Worm (Caenorhabditis elegans) whole organism, L1 larva: ENCODE results near the gene F43C11.12.

Source experiments
- ama-1 ChIP-seq: fragments of 150-350 bp; optimal IDR thresholded peaks from 2 replicates; lab custom pipeline; 2014
- hlh-17 ChIP-seq: fragments of 200-800 bp; sonication (Bioruptor generic); optimal IDR thresholded peaks from 2 replicates; lab custom pipeline; 2018; ENCODE audit warnings: missing genetic modification characterization, mild to moderate bottlenecking, missing compliant biosample characterization, moderate library complexity, borderline replicate concordance
- lin-35 ChIP-seq, 2 experiments: fragments of 150-350 bp; optimal IDR thresholded peaks; 2 replicates each; lab custom pipeline; 2014; ENCODE audit warnings: missing biosample characterization in 2 of 2, missing genetic modification characterization in 2 of 2, missing genetic modification reagents in 2 of 2
- unc-62 ChIP-seq: fragments of 150-350 bp; optimal IDR thresholded peaks from 2 replicates; lab custom pipeline; 2014; ENCODE audit warnings: missing biosample characterization, missing genetic modification reagents, missing genetic modification characterization

DNA sequence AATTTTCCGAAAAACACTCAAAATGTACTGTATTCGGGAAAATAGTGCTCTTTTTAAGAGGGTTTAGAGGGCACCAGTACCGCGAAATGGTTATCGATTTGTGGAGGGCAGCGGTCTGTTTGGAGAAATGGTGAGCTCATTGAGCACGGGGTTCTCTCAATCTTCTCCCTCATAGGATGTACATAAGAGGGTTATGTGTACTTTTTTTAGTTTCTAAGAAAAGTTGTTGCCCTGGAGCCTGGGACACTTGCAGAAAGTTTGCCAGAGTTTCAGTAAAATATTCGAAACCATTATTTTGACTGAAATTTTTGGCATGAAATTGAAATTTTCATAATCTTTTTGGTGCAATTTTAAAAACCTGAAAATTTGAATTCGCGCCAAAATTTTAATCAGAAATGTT is 14.0 kb downstream of the F43C11.12 start, which contains the start of gene F43C11.10:
- TF ChIP-seq lin-35 (GFP tag; optimal IDR thresholded peaks at IDR 0.05; lab: Kevin White, UChicago) = no peak
- no peak for TF ChIP-seq hlh-17 (GFP tag; lab: Kevin White, UChicago)
- no peak for TF ChIP-seq ama-1 (lab: Kevin White, UChicago)
- TF ChIP-seq unc-62 (GFP tag; lab: Kevin White, UChicago) = no peak
